Worm (Caenorhabditis elegans): ENCODE results near the gene lipl-7.

DNA sequence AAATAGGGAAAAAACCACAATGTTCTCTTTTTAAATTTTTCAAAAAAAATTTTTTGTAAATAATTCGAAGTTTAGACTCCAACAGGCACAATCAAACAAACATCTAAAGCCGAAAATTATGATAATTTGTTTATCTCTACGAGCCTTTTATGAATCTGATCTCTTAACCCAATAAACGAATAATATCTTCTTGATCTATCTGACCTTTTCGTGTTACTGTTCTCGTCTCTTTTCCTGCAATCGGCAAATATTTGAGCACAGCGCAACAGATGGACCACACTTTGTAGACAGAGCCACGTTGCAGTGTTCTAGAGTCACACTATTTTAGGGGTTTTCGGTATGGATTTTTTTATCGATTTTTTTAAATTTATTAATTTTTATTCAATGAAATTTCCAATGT is 10.1 kb upstream of the lipl-7 start:
- TF ChIP-seq mab-5 (tag; optimal IDR thresholded peaks at IDR 0.05) (no peak), fos-1 (tag; optimal IDR thresholded peaks at IDR 0.05) (no peak), ztf-11 (tag; optimal IDR thresholded peaks at IDR 0.05) (no peak), unc-55 (GFP tag; optimal IDR thresholded peaks at IDR 0.05) (no peak)

Data from whole organism, L2 larva.